Worm (Caenorhabditis elegans): Measurements from ENCODE around the gene gst-34.

DNA sequence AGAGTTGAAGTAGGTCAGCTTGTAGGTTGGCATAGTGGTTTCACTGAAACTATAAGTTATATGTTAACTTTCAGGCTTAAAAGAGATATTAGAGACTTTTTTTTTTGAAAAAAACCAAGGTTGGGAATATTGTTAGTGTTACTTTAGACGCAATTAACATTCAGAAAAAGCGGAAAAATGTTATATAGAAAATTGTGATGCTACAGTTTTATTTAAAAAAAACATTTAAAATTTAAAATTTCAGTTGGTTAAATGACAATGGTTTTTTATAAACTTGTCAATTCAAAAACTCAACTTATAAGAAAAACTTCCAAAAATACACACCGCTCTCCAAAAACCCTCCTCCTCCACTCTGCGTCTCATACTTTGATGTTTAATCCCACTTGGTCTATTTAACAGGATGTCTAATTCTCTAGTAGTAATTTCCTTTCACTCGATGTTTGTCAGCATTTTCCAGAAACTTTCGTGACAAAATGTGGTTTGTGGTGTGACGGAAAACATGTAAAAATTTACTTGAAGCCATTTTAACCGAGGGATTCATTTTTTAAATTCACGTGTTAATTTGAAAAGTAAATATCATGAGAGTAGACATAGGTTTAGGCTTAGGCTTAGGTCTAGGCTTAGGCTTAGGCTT lies 8.0 kb downstream of the gst-34 start, which contains the start of gene gst-31:
- no peak for TF ChIP-seq T22C8.4 (GFP tag; IDR thresholded peaks at IDR 0.05)
- no peak for TF ChIP-seq cog-1 (tag; optimal IDR thresholded peaks at IDR 0.05)
- no peak for TF ChIP-seq med-1 (GFP tag; optimal IDR thresholded peaks at IDR 0.05; ENCODE audit: insufficient read depth)
- TF ChIP-seq ref-1 (GFP tag; conservative IDR thresholded peaks at IDR 0.05), result no peak
